Fruit fly (Drosophila melanogaster) whole organism, embryonic: Measurements from ENCODE around the gene CG31406.

Experiments
- Blimp-1 ChIP-seq: fragments of 200-800 bp; sonication (Bioruptor generic); optimal IDR thresholded peaks from 3 replicates; lab custom pipeline; 2018; ENCODE audit warnings: missing biosample characterization, missing genetic modification characterization, mild to moderate bottlenecking, moderate library complexity, missing genetic modification reagents
- CG10267 ChIP-seq: fragments of 200-800 bp; sonication (Bioruptor generic); optimal IDR thresholded peaks from 2 replicates; lab custom pipeline; 2018; ENCODE audit warnings: missing biosample characterization, mild to moderate bottlenecking, missing genetic modification characterization, moderate library complexity
- CG10543 ChIP-seq: fragments of 200-800 bp; sonication (Bioruptor generic); optimal IDR thresholded peaks from 3 replicates; lab custom pipeline; 2017; ENCODE audit warnings: missing biosample characterization, mild to moderate bottlenecking, missing genetic modification characterization, moderate library complexity
- CG10565 ChIP-seq: fragments of 200-800 bp; sonication (Bioruptor generic); optimal IDR thresholded peaks from 3 replicates; lab custom pipeline; 2016; ENCODE audit warnings: missing biosample characterization, mild to moderate bottlenecking, missing genetic modification characterization
- CG11456 ChIP-seq: fragments of 200-800 bp; sonication (Bioruptor generic); IDR thresholded peaks from 3 replicates; pipeline ENCODE4 v1.3.6; 2022; ENCODE audit warnings: missing biosample characterization, missing genetic modification characterization
- CG11696 ChIP-seq: fragments of 200-800 bp; sonication (Bioruptor generic); IDR thresholded peaks from 2 replicates; pipeline ENCODE4 v1.3.6; 2022; ENCODE audit warnings: missing biosample characterization, missing genetic modification characterization
- CG13287 ChIP-seq: fragments of 200-800 bp; sonication (Bioruptor generic); IDR thresholded peaks from 2 replicates; pipeline ENCODE4 v1.3.6; 2022; ENCODE audit warnings: missing biosample characterization, missing genetic modification characterization; ENCODE audit not compliant: partially characterized antibody
- CG13624 ChIP-seq: fragments of 200-800 bp; sonication (Bioruptor generic); optimal IDR thresholded peaks from 2 replicates; lab custom pipeline; 2016; ENCODE audit warnings: missing biosample characterization, missing genetic modification characterization
- CG13775 ChIP-seq: fragments of 200-800 bp; sonication (Bioruptor generic); optimal IDR thresholded peaks from 3 replicates; lab custom pipeline; 2017; ENCODE audit warnings: missing biosample characterization, mild to moderate bottlenecking, missing genetic modification characterization
- CG15479 ChIP-seq: fragments of 200-800 bp; sonication (Bioruptor generic); optimal IDR thresholded peaks from 3 replicates; lab custom pipeline; 2019; ENCODE audit warnings: missing biosample characterization, mild to moderate bottlenecking, missing genetic modification characterization, moderate library complexity
- CG17385 ChIP-seq: fragments of 200-800 bp; sonication (Bioruptor generic); optimal IDR thresholded peaks from 3 replicates; lab custom pipeline; 2018; ENCODE audit warnings: missing biosample characterization, mild to moderate bottlenecking, missing genetic modification characterization
- CG17568 ChIP-seq: fragments of 200-800 bp; sonication (Bioruptor generic); optimal IDR thresholded peaks from 2 replicates; lab custom pipeline; 2018; ENCODE audit warnings: missing biosample characterization, mild to moderate bottlenecking, missing genetic modification characterization, moderate library complexity
- CG31388 ChIP-seq: fragments of 200-800 bp; sonication (Bioruptor generic); optimal IDR thresholded peaks from 2 replicates; lab custom pipeline; 2016; ENCODE audit warnings: missing biosample characterization, missing genetic modification characterization
- CG33557 ChIP-seq: fragments of 200-800 bp; sonication (Bioruptor generic); optimal IDR thresholded peaks from 2 replicates; lab custom pipeline; 2019; ENCODE audit warnings: missing biosample characterization, mild to moderate bottlenecking, missing genetic modification characterization, moderate library complexity
- CG4360 ChIP-seq: fragments of 200-800 bp; sonication (Bioruptor generic); IDR thresholded peaks from 2 replicates; pipeline ENCODE4 v1.3.6; 2022; ENCODE audit warnings: missing biosample characterization, missing genetic modification characterization
- CG4424 ChIP-seq: fragments of 200-800 bp; sonication (Bioruptor generic); optimal IDR thresholded peaks from 3 replicates; lab custom pipeline; 2016; ENCODE audit warnings: missing biosample characterization, missing genetic modification characterization
- CG5953 ChIP-seq: fragments of 200-800 bp; sonication (Bioruptor generic); IDR thresholded peaks from 2 replicates; pipeline ENCODE4 v1.3.6; 2022; ENCODE audit warnings: missing biosample characterization, missing genetic modification characterization
- CG6813 ChIP-seq: fragments of 200-800 bp; sonication (Bioruptor generic); optimal IDR thresholded peaks from 2 replicates; lab custom pipeline; 2017; ENCODE audit warnings: missing biosample characterization, missing genetic modification characterization, mild to moderate bottlenecking, moderate library complexity, missing genetic modification reagents
- CG8290 ChIP-seq, 3 experiments: fragments of 200-800 bp; sonication (Bioruptor generic); optimal IDR thresholded peaks; 2 replicates each; lab custom pipeline; 2016 to 2019; ENCODE audit warnings: missing biosample characterization in 3 of 3, missing genetic modification characterization in 3 of 3, mild to moderate bottlenecking in 2 of 3, moderate library complexity in 1 of 3
- CG8388 ChIP-seq: fragments of 200-800 bp; sonication (Bioruptor generic); optimal IDR thresholded peaks from 2 replicates; lab custom pipeline; 2019; ENCODE audit warnings: missing biosample characterization, mild to moderate bottlenecking, missing genetic modification characterization, moderate library complexity
- CG9876 ChIP-seq: fragments of 200-800 bp; sonication (Bioruptor generic); optimal IDR thresholded peaks from 2 replicates; lab custom pipeline; 2016; ENCODE audit warnings: missing biosample characterization, missing genetic modification characterization
- CrebB ChIP-seq: fragments of 200-800 bp; sonication (Bioruptor generic); optimal IDR thresholded peaks from 3 replicates; lab custom pipeline; 2018; ENCODE audit warnings: missing biosample characterization, mild to moderate bottlenecking, missing genetic modification characterization
- Dll ChIP-seq: fragments of 200-800 bp; sonication (Bioruptor generic); IDR thresholded peaks from 4 replicates; pipeline ENCODE4 v1.3.6; 2022; ENCODE audit warnings: missing biosample characterization, missing genetic modification characterization; ENCODE audit not compliant: partially characterized antibody
- Doc2 ChIP-seq: fragments of 200-800 bp; sonication (Bioruptor generic); IDR thresholded peaks from 2 replicates; pipeline ENCODE4 v1.3.6; 2022; ENCODE audit warnings: missing biosample characterization, missing genetic modification characterization
- GATAe ChIP-seq: fragments of 200-800 bp; sonication (Bioruptor generic); conservative IDR thresholded peaks from 2 replicates; pipeline ENCODE4 v1.3.6; 2022; ENCODE audit warnings: missing biosample characterization, missing genetic modification characterization
- Jarid2 ChIP-seq: fragments of 200-800 bp; sonication (Bioruptor generic); optimal IDR thresholded peaks from 3 replicates; lab custom pipeline; 2017; ENCODE audit warnings: mild to moderate bottlenecking, missing biosample characterization, missing genetic modification reagents, missing genetic modification characterization
- Kr ChIP-seq: fragments of 200-800 bp; sonication (Bioruptor generic); optimal IDR thresholded peaks from 2 replicates; lab custom pipeline; 2017; ENCODE audit warnings: missing biosample characterization, mild to moderate bottlenecking, missing genetic modification characterization
- Max ChIP-seq: fragments of 200-800 bp; sonication (Bioruptor generic); optimal IDR thresholded peaks from 2 replicates; lab custom pipeline; 2016; ENCODE audit warnings: missing biosample characterization, mild to moderate bottlenecking, missing genetic modification characterization
- Side ChIP-seq: fragments of 200-800 bp; sonication (Bioruptor generic); optimal IDR thresholded peaks from 2 replicates; lab custom pipeline; 2016; ENCODE audit warnings: missing biosample characterization, missing genetic modification characterization
- Six4 ChIP-seq: fragments of 200-800 bp; sonication (Bioruptor generic); optimal IDR thresholded peaks from 2 replicates; lab custom pipeline; 2016; ENCODE audit warnings: missing biosample characterization, missing genetic modification characterization
- Usf ChIP-seq: fragments of 200-800 bp; sonication (Bioruptor generic); optimal IDR thresholded peaks from 2 replicates; lab custom pipeline; 2017; ENCODE audit warnings: missing genotype, missing biosample characterization, missing genetic modification characterization
- ab ChIP-seq: fragments of 200-800 bp; sonication (Bioruptor generic); optimal IDR thresholded peaks from 2 replicates; lab custom pipeline; 2016; ENCODE audit warnings: missing biosample characterization, missing genetic modification characterization
- ase ChIP-seq: fragments of 200-800 bp; sonication (Bioruptor generic); IDR thresholded peaks from 3 replicates; pipeline ENCODE4 v1.3.6; 2022; ENCODE audit warnings: missing biosample characterization, missing genetic modification characterization
- bab2 ChIP-seq: fragments of 200-800 bp; sonication (Bioruptor generic); optimal IDR thresholded peaks from 2 replicates; lab custom pipeline; 2016; ENCODE audit warnings: missing biosample characterization, missing genetic modification characterization
- bbx ChIP-seq: fragments of 200-800 bp; sonication (Bioruptor generic); IDR thresholded peaks from 2 replicates; pipeline ENCODE4 v1.3.6; 2022; ENCODE audit warnings: missing biosample characterization, missing genetic modification characterization; ENCODE audit not compliant: partially characterized antibody
- cad ChIP-seq: fragments of >200 bp; optimal IDR thresholded peaks from 2 replicates; lab custom pipeline; 2017; ENCODE audit warnings: missing biosample characterization, missing genetic modification characterization
- cas ChIP-seq: fragments of 200-800 bp; sonication (Bioruptor generic); IDR thresholded peaks from 2 replicates; pipeline ENCODE4 v1.3.6; 2022; ENCODE audit warnings: missing biosample characterization, missing genetic modification characterization
- danr ChIP-seq: fragments of 200-800 bp; sonication (Bioruptor generic); IDR thresholded peaks from 2 replicates; pipeline ENCODE4 v1.3.6; 2022; ENCODE audit warnings: missing biosample characterization, missing genetic modification characterization
- dati ChIP-seq: fragments of 200-800 bp; sonication (Bioruptor generic); IDR thresholded peaks from 2 replicates; pipeline ENCODE4 v1.3.6; 2022; ENCODE audit warnings: missing biosample characterization, missing genetic modification characterization
- en ChIP-seq: fragments of 200-800 bp; sonication (Bioruptor generic); optimal IDR thresholded peaks from 2 replicates; lab custom pipeline; 2016; ENCODE audit warnings: missing biosample characterization, missing genetic modification characterization
- grau ChIP-seq: fragments of 200-800 bp; optimal IDR thresholded peaks from 3 replicates; lab custom pipeline; 2019; ENCODE audit warnings: missing biosample characterization, mild to moderate bottlenecking, missing genetic modification characterization, moderate library complexity
- hb ChIP-seq: fragments of 200-800 bp; sonication (Bioruptor generic); IDR thresholded peaks from 3 replicates; pipeline ENCODE4 v1.3.6; 2022; ENCODE audit warnings: missing biosample characterization, missing genetic modification characterization; ENCODE audit not compliant: partially characterized antibody
- jigr1 ChIP-seq: fragments of 200-800 bp; sonication (Bioruptor generic); IDR thresholded peaks from 3 replicates; pipeline ENCODE4 v1.3.6; 2022; ENCODE audit warnings: missing biosample characterization, missing genetic modification characterization
- nmo ChIP-seq: fragments of 200-800 bp; sonication (Bioruptor generic); optimal IDR thresholded peaks from 2 replicates; lab custom pipeline; 2018; ENCODE audit warnings: missing biosample characterization, mild to moderate bottlenecking, missing genetic modification characterization, moderate library complexity
- oc ChIP-seq: fragments of 200-800 bp; sonication (Bioruptor generic); optimal IDR thresholded peaks from 2 replicates; lab custom pipeline; 2018; ENCODE audit warnings: missing biosample characterization, mild to moderate bottlenecking, missing genetic modification characterization, moderate library complexity
- p53 ChIP-seq: fragments of 200-800 bp; sonication (Bioruptor generic); optimal IDR thresholded peaks from 2 replicates; lab custom pipeline; 2016; ENCODE audit warnings: missing biosample characterization, missing genetic modification characterization
- sens ChIP-seq: fragments of 200-800 bp; sonication (Bioruptor generic); peaks from one replicate; lab custom pipeline; 2016; ENCODE audit warnings: missing biosample characterization, missing genetic modification characterization
- sens-2 ChIP-seq: fragments of 200-800 bp; sonication (Bioruptor generic); IDR thresholded peaks from 2 replicates; pipeline ENCODE4 v1.3.6; 2022; ENCODE audit warnings: missing biosample characterization, missing genetic modification characterization
- tio ChIP-seq: fragments of 200-800 bp; sonication (Bioruptor generic); optimal IDR thresholded peaks from 2 replicates; lab custom pipeline; 2017; ENCODE audit warnings: missing biosample characterization, missing genetic modification characterization, inconsistent platforms
- tll ChIP-seq, 2 experiments: fragments of 200-800 bp in 1 of 2; fragments of >200 bp in 1 of 2; sonication (Bioruptor generic) in 1 of 2; optimal IDR thresholded peaks; 2 replicates each; lab custom pipeline; 2017 to 2019; ENCODE audit warnings: missing biosample characterization in 2 of 2, missing genetic modification characterization in 2 of 2, mild to moderate bottlenecking in 1 of 2, moderate library complexity in 1 of 2
- vfl ChIP-seq: fragments of 200-800 bp; sonication (Bioruptor generic); optimal IDR thresholded peaks from 2 replicates; lab custom pipeline; 2016; ENCODE audit warnings: missing biosample characterization, missing genetic modification characterization

The CG31406 gene

DNA sequence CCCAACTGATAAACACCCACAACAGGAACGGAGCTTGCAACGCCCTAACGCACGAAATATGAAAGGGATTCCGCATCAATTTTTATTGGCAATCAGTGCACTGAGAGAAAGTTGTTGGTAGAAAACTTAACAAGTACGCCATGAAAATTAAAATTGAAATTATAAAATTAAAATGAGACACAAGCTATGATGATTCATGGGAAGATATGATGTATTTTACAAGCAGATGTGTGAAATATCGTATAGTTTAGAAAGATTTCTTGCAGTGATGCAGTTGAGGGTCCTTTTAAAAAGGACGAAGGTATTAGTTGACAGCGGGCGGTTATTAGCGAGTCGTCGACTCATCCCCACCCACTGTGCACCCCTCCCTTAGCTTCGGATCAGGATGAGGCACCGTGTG, 21.9 kb downstream of the CG31406 start (continued):
- TF ChIP-seq CG13775 (GFP tag; lab: Kevin White, UChicago) (no peak), CG31388 (no peak), CG10565 (GFP tag; lab: Kevin White, UChicago) (no peak), sens (GFP tag; lab: Kevin White, UChicago) (peak; percentile 70), jigr1 (GFP tag; lab: Robert Waterston, UW) (no peak), CG11696 (GFP tag; lab: Robert Waterston, UW) (no peak), cad (no peak), bab2 (GFP tag; lab: Kevin White, UChicago) (no peak), Dll (no peak), ab (no peak), dati (GFP tag; lab: Robert Waterston, UW) (no peak), hb (no peak), Jarid2 (GFP tag; lab: Kevin White, UChicago) (no peak), vfl (GFP tag; lab: Kevin White, UChicago) (no peak), CG6813 (peak; percentile 15), en (no peak), CG5953 (GFP tag; lab: Robert Waterston, UW) (no peak), GATAe (GFP tag; lab: Robert Waterston, UW) (no peak), oc (tag; lab: Kevin White, UChicago) (peak; percentile 52), Usf (GFP tag; lab: Kevin White, UChicago) (no peak), bbx (GFP tag; lab: Robert Waterston, UW) (no peak), CG9876 (GFP tag; lab: Kevin White, UChicago) (no peak), nmo (GFP tag; lab: Kevin White, UChicago) (peak; percentile 43), CG4424 (no peak), CG17385 (GFP tag; lab: Kevin White, UChicago) (no peak), CrebB (no peak), CG33557 (GFP tag; lab: Kevin White, UChicago) (peak; percentile 30), CG10543 (GFP tag; lab: Kevin White, UChicago) (no peak), CG8388 (GFP tag; lab: Kevin White, UChicago) (no peak), grau (no peak), Blimp-1 (no peak), CG17568 (GFP tag; lab: Kevin White, UChicago) (no peak), Kr (no peak), CG15479 (GFP tag; lab: Kevin White, UChicago) (no peak), danr (no peak), Six4 (GFP tag; lab: Kevin White, UChicago) (no peak), sens-2 (GFP tag; lab: Robert Waterston, UW) (no peak), CG13624 (GFP tag; lab: Kevin White, UChicago) (no peak), CG10267 (tag; lab: Kevin White, UChicago) (peak; percentile 43), tll (GFP tag; optimal IDR thresholded peaks at IDR 0.05; lab: Kevin White, UChicago) (no peak), CG8290 (GFP tag; optimal IDR thresholded peaks at IDR 0.05; lab: Kevin White, UChicago) (no peak), CG8290 (tag; optimal IDR thresholded peaks at IDR 0.05; lab: Kevin White, UChicago) (no peak), Max (GFP tag; lab: Kevin White, UChicago) (no peak), Side (GFP tag; lab: Kevin White, UChicago) (no peak), CG4360 (no peak), tio (GFP tag; lab: Kevin White, UChicago) (no peak), p53 (no peak), ase (GFP tag; lab: Robert Waterston, UW) (no peak), CG13287 (GFP tag; lab: Robert Waterston, UW) (no peak), CG11456 (GFP tag; lab: Robert Waterston, UW) (no peak), cas (GFP tag; lab: Robert Waterston, UW) (no peak), Doc2 (GFP tag; lab: Robert Waterston, UW) (no peak)
